Fruit fly (Drosophila melanogaster) whole organism, prepupa: ENCODE results near the gene Elal.
A peak's percentile ranks its signal among the peaks of the same experiment; 100 is the strongest.

Experiments
- Blimp-1 ChIP-seq: fragments of 200-800 bp; sonication (Bioruptor generic); optimal IDR thresholded peaks from 3 replicates; lab custom pipeline; 2017; ENCODE audit warnings: missing biosample characterization, missing genetic modification characterization, mild to moderate bottlenecking, moderate library complexity, missing genetic modification reagents
- CG10631 ChIP-seq: fragments of 200-800 bp; sonication (Bioruptor generic); optimal IDR thresholded peaks from 2 replicates; lab custom pipeline; 2016; ENCODE audit warnings: missing biosample characterization, missing genetic modification characterization
- CG10669 ChIP-seq: fragments of 200-800 bp; sonication (Bioruptor generic); optimal IDR thresholded peaks from 3 replicates; lab custom pipeline; 2018; ENCODE audit warnings: missing biosample characterization, mild to moderate bottlenecking, missing genetic modification characterization, moderate library complexity
- CG11294 ChIP-seq: fragments of 200-800 bp; sonication (Bioruptor generic); IDR thresholded peaks from 2 replicates; pipeline ENCODE4 v1.3.6; 2022; ENCODE audit warnings: missing biosample characterization, missing genetic modification characterization
- CG11762 ChIP-seq: fragments of 200-800 bp; sonication (Bioruptor generic); optimal IDR thresholded peaks from 3 replicates; lab custom pipeline; 2016; ENCODE audit warnings: missing biosample characterization, missing genetic modification characterization; ENCODE audit not compliant: insufficient read depth
- CG11902 ChIP-seq: fragments of 200-800 bp; sonication (Bioruptor generic); optimal IDR thresholded peaks from 3 replicates; lab custom pipeline; 2016; ENCODE audit warnings: missing biosample characterization, missing genetic modification characterization
- CG1621 ChIP-seq: fragments of 200-800 bp; sonication (Bioruptor generic); optimal IDR thresholded peaks from 3 replicates; lab custom pipeline; 2018; ENCODE audit warnings: missing biosample characterization, mild to moderate bottlenecking, missing genetic modification characterization
- CG16779 ChIP-seq: fragments of 200-800 bp; sonication (Bioruptor generic); optimal IDR thresholded peaks from 3 replicates; lab custom pipeline; 2017; ENCODE audit warnings: missing biosample characterization, mild to moderate bottlenecking, missing genetic modification characterization
- CG3032 ChIP-seq: fragments of 200-800 bp; optimal IDR thresholded peaks from 2 replicates; lab custom pipeline; 2019; ENCODE audit warnings: missing biosample characterization, mild to moderate bottlenecking, missing genetic modification characterization, moderate library complexity
- CG34406 ChIP-seq: fragments of 200-800 bp; sonication (Bioruptor generic); optimal IDR thresholded peaks from 3 replicates; lab custom pipeline; 2016; ENCODE audit warnings: missing biosample characterization, missing genetic modification characterization
- CG3919 ChIP-seq: fragments of 200-800 bp; sonication (Bioruptor generic); optimal IDR thresholded peaks from 3 replicates; lab custom pipeline; 2016; ENCODE audit warnings: missing biosample characterization, missing genetic modification characterization
- CG4318 ChIP-seq: fragments of 200-800 bp; sonication (Bioruptor generic); optimal IDR thresholded peaks from 3 replicates; lab custom pipeline; 2017; ENCODE audit warnings: missing biosample characterization, mild to moderate bottlenecking, missing genetic modification characterization
- CG6163 ChIP-seq: fragments of 200-800 bp; sonication (Bioruptor generic); IDR thresholded peaks from 3 replicates; pipeline ENCODE4 v1.3.6; 2022; ENCODE audit warnings: missing biosample characterization, missing genetic modification characterization
- CG6276 ChIP-seq: fragments of 200-800 bp; sonication (Bioruptor generic); optimal IDR thresholded peaks from 2 replicates; lab custom pipeline; 2017; ENCODE audit warnings: missing biosample characterization, mild to moderate bottlenecking, missing genetic modification characterization
- CG6854 ChIP-seq: fragments of 200-800 bp; sonication (Bioruptor generic); optimal IDR thresholded peaks from 2 replicates; lab custom pipeline; 2017; ENCODE audit warnings: missing biosample characterization, mild to moderate bottlenecking, missing genetic modification characterization
- CG7368 ChIP-seq: fragments of 200-800 bp; sonication (Bioruptor generic); optimal IDR thresholded peaks from 3 replicates; lab custom pipeline; 2016; ENCODE audit warnings: missing biosample characterization, missing genetic modification characterization
- CG8119 ChIP-seq: fragments of 200-800 bp; sonication (Bioruptor generic); IDR thresholded peaks from 3 replicates; pipeline ENCODE4 v1.3.6; 2022; ENCODE audit warnings: missing biosample characterization, missing genetic modification characterization
- CG8319 ChIP-seq: fragments of 200-800 bp; sonication (Bioruptor generic); optimal IDR thresholded peaks from 3 replicates; lab custom pipeline; 2016; ENCODE audit warnings: missing biosample characterization, missing genetic modification characterization
- CG8632 ChIP-seq: fragments of 200-800 bp; sonication (Bioruptor generic); optimal IDR thresholded peaks from 3 replicates; lab custom pipeline; 2016; ENCODE audit warnings: missing biosample characterization, missing genetic modification characterization
- CG9139 ChIP-seq: fragments of 200-800 bp; sonication (Bioruptor generic); optimal IDR thresholded peaks from 3 replicates; lab custom pipeline; 2017; ENCODE audit warnings: missing biosample characterization, mild to moderate bottlenecking, missing genetic modification characterization
- Eip75B ChIP-seq: fragments of 200-800 bp; sonication (Bioruptor generic); optimal IDR thresholded peaks from 3 replicates; lab custom pipeline; 2016; ENCODE audit warnings: missing biosample characterization, missing genetic modification characterization
- Eip78C ChIP-seq: fragments of 200-800 bp; sonication (Bioruptor generic); peaks from one replicate; lab custom pipeline; 2016; ENCODE audit warnings: missing biosample characterization, missing genetic modification characterization
- Eip93F ChIP-seq: fragments of 200-800 bp; sonication (Bioruptor generic); optimal IDR thresholded peaks from 2 replicates; lab custom pipeline; 2016; ENCODE audit warnings: missing biosample characterization, mild to moderate bottlenecking, missing genetic modification characterization
- Ets21C ChIP-seq: fragments of 200-800 bp; sonication (Bioruptor generic); optimal IDR thresholded peaks from 3 replicates; lab custom pipeline; 2016; ENCODE audit warnings: missing biosample characterization, missing genetic modification characterization
- Ets96B ChIP-seq: fragments of 200-800 bp; optimal IDR thresholded peaks from 2 replicates; lab custom pipeline; 2019; ENCODE audit warnings: missing biosample characterization, mild to moderate bottlenecking, missing genetic modification characterization, moderate library complexity
- Hr39 ChIP-seq: fragments of 200-800 bp; sonication (Bioruptor generic); optimal IDR thresholded peaks from 2 replicates; lab custom pipeline; 2016; ENCODE audit warnings: missing biosample characterization, missing genetic modification characterization
- Hr4 ChIP-seq: fragments of 200-800 bp; sonication (Bioruptor generic); optimal IDR thresholded peaks from 3 replicates; lab custom pipeline; 2016; ENCODE audit warnings: missing biosample characterization, missing genetic modification characterization
- Met ChIP-seq: fragments of 200-800 bp; sonication (Bioruptor generic); optimal IDR thresholded peaks from 3 replicates; lab custom pipeline; 2016; ENCODE audit warnings: missing biosample characterization, missing genetic modification characterization
- OdsH ChIP-seq: fragments of 200-800 bp; sonication (Bioruptor generic); optimal IDR thresholded peaks from 3 replicates; lab custom pipeline; 2016; ENCODE audit warnings: missing biosample characterization, missing genetic modification characterization
- Smox ChIP-seq: fragments of 200-800 bp; sonication (Bioruptor generic); optimal IDR thresholded peaks from 3 replicates; lab custom pipeline; 2016; ENCODE audit warnings: missing biosample characterization, missing genetic modification characterization
- Sox102F ChIP-seq: fragments of 200-800 bp; sonication (Bioruptor generic); optimal IDR thresholded peaks from 2 replicates; lab custom pipeline; 2016; ENCODE audit warnings: missing biosample characterization, mild to moderate bottlenecking, missing genetic modification characterization
- Sox15 ChIP-seq: fragments of 200-800 bp; sonication (Bioruptor generic); optimal IDR thresholded peaks from 3 replicates; lab custom pipeline; 2016; ENCODE audit warnings: missing biosample characterization, missing genetic modification characterization
- achi ChIP-seq: fragments of 200-800 bp; sonication (Bioruptor generic); optimal IDR thresholded peaks from 3 replicates; lab custom pipeline; 2016; ENCODE audit warnings: missing biosample characterization, missing genetic modification characterization
- acj6 ChIP-seq: fragments of 200-800 bp; sonication (Bioruptor generic); optimal IDR thresholded peaks from 3 replicates; lab custom pipeline; 2016; ENCODE audit warnings: missing biosample characterization, missing genetic modification characterization
- dac ChIP-seq: fragments of 200-800 bp; sonication (Bioruptor generic); optimal IDR thresholded peaks from 2 replicates; lab custom pipeline; 2017; ENCODE audit warnings: missing biosample characterization, mild to moderate bottlenecking, missing genetic modification characterization
- dsx ChIP-seq: fragments of 200-800 bp; optimal IDR thresholded peaks from 3 replicates; lab custom pipeline; 2019; ENCODE audit warnings: missing biosample characterization, mild to moderate bottlenecking, missing genetic modification characterization, moderate library complexity; ENCODE audit not compliant: poor library complexity, severe bottlenecking
- esn ChIP-seq: fragments of 200-800 bp; sonication (Bioruptor generic); optimal IDR thresholded peaks from 2 replicates; lab custom pipeline; 2016; ENCODE audit warnings: missing biosample characterization, mild to moderate bottlenecking, missing genetic modification characterization, moderate library complexity
- fd59A ChIP-seq: fragments of 200-800 bp; sonication (Bioruptor generic); optimal IDR thresholded peaks from 2 replicates; lab custom pipeline; 2017; ENCODE audit warnings: missing biosample characterization, mild to moderate bottlenecking, missing genetic modification characterization, missing genetic modification reagents
- fd85E ChIP-seq: fragments of 200-800 bp; sonication (Bioruptor generic); optimal IDR thresholded peaks from 3 replicates; lab custom pipeline; 2016; ENCODE audit warnings: missing biosample characterization, missing genetic modification characterization
- fkh ChIP-seq: fragments of 200-800 bp; sonication (Bioruptor generic); optimal IDR thresholded peaks from 3 replicates; lab custom pipeline; 2017; ENCODE audit warnings: missing biosample characterization, mild to moderate bottlenecking, missing genetic modification characterization, moderate library complexity
- net ChIP-seq: fragments of 200-800 bp; sonication (Bioruptor generic); optimal IDR thresholded peaks from 3 replicates; lab custom pipeline; 2016; ENCODE audit warnings: missing biosample characterization, missing genetic modification characterization
- pdm3 ChIP-seq: fragments of 200-800 bp; sonication (Bioruptor generic); optimal IDR thresholded peaks from 3 replicates; lab custom pipeline; 2016; ENCODE audit warnings: missing biosample characterization, missing genetic modification characterization
- spab ChIP-seq: fragments of 200-800 bp; sonication (Bioruptor generic); optimal IDR thresholded peaks from 2 replicates; lab custom pipeline; 2017; ENCODE audit warnings: missing biosample characterization, mild to moderate bottlenecking, missing genetic modification characterization, missing genetic modification reagents
- ss ChIP-seq, 2 experiments: fragments of 200-800 bp; sonication (Bioruptor generic); optimal IDR thresholded peaks; 2 replicates in 1 of 2; 3 replicates in 1 of 2; lab custom pipeline; 2017 to 2018; ENCODE audit warnings: mild to moderate bottlenecking in 2 of 2, missing biosample characterization in 2 of 2, missing genetic modification characterization in 2 of 2, moderate library complexity in 1 of 2
- vri ChIP-seq: fragments of 200-800 bp; sonication (Bioruptor generic); optimal IDR thresholded peaks from 3 replicates; lab custom pipeline; 2016; ENCODE audit warnings: missing biosample characterization, mild to moderate bottlenecking, missing genetic modification characterization

Elal gene

dm6 chr3R:24870389-24871048 lies 5.4 kb downstream of the Elal start, which contains the start of gene CycB3 (continued):
- no peak for TF ChIP-seq Ets96B (tag; lab: Kevin White, UChicago)
- no peak for TF ChIP-seq CG10631 (GFP tag; lab: Kevin White, UChicago)
- TF ChIP-seq CG9139 (GFP tag; lab: Kevin White, UChicago) = no peak
- TF ChIP-seq, all 60 proteins: peak for 8

- TF ChIP-seq achi (peak; percentile 81), CG10631 (GFP tag; lab: Kevin White, UChicago) (no peak), dsx (GFP tag; lab: Kevin White, UChicago) (peak; percentile 71), CG11294 (peak; percentile 85), CG6163 (peak; percentile 89), Eip78C (GFP tag; lab: Kevin White, UChicago) (peak; percentile 86), net (peak; percentile 72), CG34406 (GFP tag; lab: Kevin White, UChicago) (peak; percentile 60), CG10669 (GFP tag; lab: Kevin White, UChicago) (no peak), CG11902 (peak; percentile 66), CG8632 (GFP tag; lab: Kevin White, UChicago) (peak; percentile 72), Eip75B (GFP tag; lab: Kevin White, UChicago) (peak; percentile 55), CG16779 (tag; lab: Kevin White, UChicago) (peak; percentile 5), ss (GFP tag; optimal IDR thresholded peaks at IDR 0.05; lab: Kevin White, UChicago) (peak in 1 of 2 experiments; percentile 70), CG6854 (GFP tag; lab: Kevin White, UChicago) (peak; percentile 45), pdm3 (GFP tag; lab: Kevin White, UChicago) (no peak), CG7368 (GFP tag; lab: Kevin White, UChicago) (peak; percentile 68), dac (peak; percentile 79), vri (no peak), Blimp-1 (GFP tag; lab: Kevin White, UChicago) (peak; percentile 99), Met (GFP tag; lab: Kevin White, UChicago) (no peak), CG6276 (GFP tag; lab: Kevin White, UChicago) (no peak), Eip93F (GFP tag; lab: Kevin White, UChicago) (peak; percentile 81), CG11762 (GFP tag; lab: Kevin White, UChicago) (peak; percentile 38), Sox15 (peak; percentile 58), esn (GFP tag; lab: Kevin White, UChicago) (peak; percentile 77), fkh (GFP tag; lab: Kevin White, UChicago) (no peak), Hr4 (peak; percentile 74), fd59A (GFP tag; lab: Kevin White, UChicago) (peak; percentile 31), spab (GFP tag; lab: Kevin White, UChicago) (peak; percentile 29), CG3032 (peak; percentile 84), Ets96B (tag; lab: Kevin White, UChicago) (peak; percentile 73), CG4318 (no peak), OdsH (GFP tag; lab: Kevin White, UChicago) (peak; percentile 82), Hr39 (GFP tag; lab: Kevin White, UChicago) (peak; percentile 74), acj6 (GFP tag; lab: Kevin White, UChicago) (peak; percentile 82), CG1621 (no peak), fd85E (GFP tag; lab: Kevin White, UChicago) (no peak), Smox (no peak), Sox102F (GFP tag; lab: Kevin White, UChicago) (peak; percentile 35), Ets21C (GFP tag; lab: Kevin White, UChicago) (peak; percentile 66), CG9139 (GFP tag; lab: Kevin White, UChicago) (peak; percentile 17), CG3919 (peak; percentile 88), CG8119 (GFP tag; lab: Robert Waterston, UW) (peak; percentile 76), CG8319 (no peak)
Measured at dm6 chr3R:24875939-24876842, 11.0 kb downstream of the Elal start, which contains the start of gene CG3744. Gene CG3744 (minus strand): TSS chr3R:24876654.
